Worm (Caenorhabditis elegans) whole organism, L1 larva: ENCODE data around the gene H01M10.1.

Source experiments
- C34B4.2 ChIP-seq: sonication (generic microtip); optimal IDR thresholded peaks from 2 replicates; lab custom pipeline; 2017; ENCODE audit warnings: mild to moderate bottlenecking, missing genetic modification characterization, missing compliant biosample characterization
- Y116A8C.19 ChIP-seq: sonication (generic microtip); optimal IDR thresholded peaks from 2 replicates; lab custom pipeline; 2016; ENCODE audit warnings: missing compliant biosample characterization, missing genetic modification characterization, borderline replicate concordance
- alr-1 ChIP-seq: fragments of 200-800 bp; sonication (Bioruptor generic); optimal IDR thresholded peaks from 2 replicates; lab custom pipeline; 2018; ENCODE audit warnings: borderline replicate concordance, mild to moderate bottlenecking, missing genetic modification characterization, missing compliant biosample characterization
- ceh-63 ChIP-seq: fragments of 200-800 bp; sonication (Bioruptor generic); optimal IDR thresholded peaks from 2 replicates; lab custom pipeline; 2018; ENCODE audit warnings: mild to moderate bottlenecking, missing genetic modification characterization, missing compliant biosample characterization
- ceh-88 ChIP-seq: fragments of 200-800 bp; sonication (Bioruptor generic); IDR thresholded peaks from 2 replicates; pipeline ENCODE4 v1.3.6; 2022; ENCODE audit warnings: missing genetic modification characterization, missing compliant biosample characterization
- dsc-1 ChIP-seq: sonication (generic microtip); optimal IDR thresholded peaks from 2 replicates; lab custom pipeline; 2016; ENCODE audit warnings: mild to moderate bottlenecking, missing genetic modification characterization, missing compliant biosample characterization
- efl-1 ChIP-seq, 4 experiments: fragments of 150-350 bp; optimal IDR thresholded peaks in 3 of 4; peaks in 1 of 4; 1 replicate in 1 of 4; 2 replicates in 3 of 4; lab custom pipeline; 2014; ENCODE audit warnings: missing biosample characterization in 2 of 4, missing genetic modification characterization in 2 of 4, missing genetic modification reagents in 2 of 4
- efl-3 ChIP-seq: fragments of 200-800 bp; sonication (Bioruptor generic); optimal IDR thresholded peaks from 2 replicates; lab custom pipeline; 2018; ENCODE audit warnings: mild to moderate bottlenecking, missing genetic modification characterization, missing compliant biosample characterization
- egl-13 ChIP-seq: sonication (generic microtip); optimal IDR thresholded peaks from 2 replicates; lab custom pipeline; 2016; ENCODE audit warnings: missing genotype, missing genetic modification reagents, missing genetic modification characterization, missing compliant biosample characterization
- egl-27 ChIP-seq, 2 experiments: fragments of 150-350 bp in 1 of 2; sonication (generic microtip); optimal IDR thresholded peaks; 3 replicates each; lab custom pipeline; 2017 to 2018; ENCODE audit warnings: missing biosample characterization in 2 of 2, missing genetic modification characterization in 2 of 2, missing genetic modification reagents in 2 of 2
- elt-2 ChIP-seq: sonication (generic microtip); optimal IDR thresholded peaks from 2 replicates; lab custom pipeline; 2016; ENCODE audit warnings: missing genetic modification characterization, mild to moderate bottlenecking, inconsistent platforms, missing compliant biosample characterization, missing genetic modification reagents
- elt-3 ChIP-seq, 6 experiments: fragments of 150-350 bp in 1 of 6; sonication (generic microtip); optimal IDR thresholded peaks; 2 replicates each; lab custom pipeline; 2017 to 2018; ENCODE audit warnings: missing biosample characterization in 6 of 6, missing genetic modification characterization in 6 of 6, inconsistent platforms in 1 of 6
- ets-5 ChIP-seq: fragments of 200-800 bp; sonication (Bioruptor generic); IDR thresholded peaks from 2 replicates; pipeline ENCODE4 v1.3.6; 2022; ENCODE audit warnings: missing genetic modification characterization, missing compliant biosample characterization
- fkh-4 ChIP-seq: sonication (generic microtip); optimal IDR thresholded peaks from 2 replicates; lab custom pipeline; 2016; ENCODE audit warnings: missing compliant biosample characterization, missing genetic modification characterization, borderline replicate concordance
- fos-1 ChIP-seq: fragments of 150-350 bp; optimal IDR thresholded peaks from 2 replicates; lab custom pipeline; 2014; ENCODE audit warnings: missing biosample characterization, missing genetic modification characterization
- hlh-4 ChIP-seq: sonication (generic microtip); optimal IDR thresholded peaks from 2 replicates; lab custom pipeline; 2016; ENCODE audit warnings: mild to moderate bottlenecking, missing genetic modification characterization, missing compliant biosample characterization
- isw-1 ChIP-seq: fragments of 200-800 bp; sonication (Bioruptor generic); IDR thresholded peaks from 2 replicates; pipeline ENCODE4 v1.3.6; 2022; ENCODE audit warnings: missing genetic modification characterization, missing compliant biosample characterization
- lin-14 ChIP-seq: fragments of 200-800 bp; sonication (Bioruptor generic); optimal IDR thresholded peaks from 2 replicates; lab custom pipeline; 2018; ENCODE audit warnings: mild to moderate bottlenecking, missing genetic modification characterization, moderate library complexity, missing compliant biosample characterization
- lin-15B ChIP-seq: fragments of 150-350 bp; sonication (generic microtip); optimal IDR thresholded peaks from 3 replicates; lab custom pipeline; 2014; ENCODE audit warnings: missing biosample characterization, missing genetic modification characterization
- lin-35 ChIP-seq, 2 experiments: fragments of 150-350 bp; optimal IDR thresholded peaks; 2 replicates each; lab custom pipeline; 2014; ENCODE audit warnings: missing biosample characterization in 2 of 2, missing genetic modification characterization in 2 of 2, missing genetic modification reagents in 2 of 2
- lin-39 ChIP-seq: fragments of 150-350 bp; optimal IDR thresholded peaks from 2 replicates; lab custom pipeline; 2014; ENCODE audit warnings: missing biosample characterization, missing genetic modification reagents, missing genetic modification characterization
- lir-3 ChIP-seq: sonication (generic microtip); optimal IDR thresholded peaks from 2 replicates; lab custom pipeline; 2016; ENCODE audit warnings: mild to moderate bottlenecking, missing genetic modification characterization, moderate library complexity, missing compliant biosample characterization; ENCODE audit not compliant: poor library complexity
- mab-9 ChIP-seq: fragments of 200-800 bp; sonication (Bioruptor generic); IDR thresholded peaks from 2 replicates; pipeline ENCODE4 v1.3.6; 2022; ENCODE audit warnings: missing genetic modification reagents, missing genetic modification characterization, missing compliant biosample characterization
- nhr-11 ChIP-seq: fragments of 150-350 bp; optimal IDR thresholded peaks from 2 replicates; lab custom pipeline; 2014; ENCODE audit warnings: missing biosample characterization, missing genetic modification characterization
- nhr-12 ChIP-seq: sonication (generic microtip); optimal IDR thresholded peaks from 2 replicates; lab custom pipeline; 2017; ENCODE audit warnings: missing biosample characterization, missing genetic modification characterization
- nhr-19 ChIP-seq: fragments of 200-800 bp; sonication (Bioruptor generic); conservative IDR thresholded peaks from 2 replicates; pipeline ENCODE4 v1.3.6; 2022; ENCODE audit warnings: missing genetic modification characterization, missing compliant biosample characterization
- nhr-20 ChIP-seq: sonication (generic microtip); optimal IDR thresholded peaks from 2 replicates; lab custom pipeline; 2016; ENCODE audit warnings: mild to moderate bottlenecking, missing genetic modification characterization, missing compliant biosample characterization
- nhr-237 ChIP-seq: fragments of 150-350 bp; optimal IDR thresholded peaks from 2 replicates; lab custom pipeline; 2014; ENCODE audit warnings: missing biosample characterization, missing genetic modification characterization
- nhr-28 ChIP-seq: fragments of 150-350 bp; optimal IDR thresholded peaks from 2 replicates; lab custom pipeline; 2014; ENCODE audit warnings: missing biosample characterization, missing genetic modification characterization
- nhr-47 ChIP-seq: sonication (generic microtip); optimal IDR thresholded peaks from 2 replicates; lab custom pipeline; 2016; ENCODE audit warnings: mild to moderate bottlenecking, missing genetic modification characterization, moderate library complexity, missing compliant biosample characterization
- nhr-71 ChIP-seq: sonication (generic microtip); optimal IDR thresholded peaks from 2 replicates; lab custom pipeline; 2016; ENCODE audit warnings: mild to moderate bottlenecking, missing genetic modification characterization, moderate library complexity, missing compliant biosample characterization
- nhr-76 ChIP-seq: sonication (generic microtip); optimal IDR thresholded peaks from 2 replicates; lab custom pipeline; 2017; ENCODE audit warnings: missing biosample characterization, missing genetic modification characterization
- nhr-85 ChIP-seq: sonication (generic microtip); peaks from one replicate; lab custom pipeline; 2016; ENCODE audit warnings: missing genetic modification characterization, inconsistent platforms, missing compliant biosample characterization
- pqm-1 ChIP-seq: sonication (generic microtip); optimal IDR thresholded peaks from 3 replicates; lab custom pipeline; 2017; ENCODE audit warnings: missing biosample characterization, missing genetic modification characterization
- skn-1 ChIP-seq: fragments of 150-350 bp; optimal IDR thresholded peaks from 2 replicates; lab custom pipeline; 2014; ENCODE audit warnings: missing biosample characterization, missing genetic modification characterization
- snu-23 ChIP-seq: sonication (generic microtip); optimal IDR thresholded peaks from 2 replicates; lab custom pipeline; 2016; ENCODE audit warnings: missing genetic modification characterization, missing compliant biosample characterization
- sptf-1 ChIP-seq: fragments of 150-350 bp; optimal IDR thresholded peaks from 2 replicates; lab custom pipeline; 2014; ENCODE audit warnings: missing biosample characterization, missing genetic modification characterization
- swsn-7 ChIP-seq: sonication (generic microtip); optimal IDR thresholded peaks from 2 replicates; lab custom pipeline; 2016; ENCODE audit warnings: missing genetic modification characterization, missing compliant biosample characterization
- unc-130 ChIP-seq: fragments of 150-350 bp; optimal IDR thresholded peaks from 2 replicates; lab custom pipeline; 2017; ENCODE audit warnings: missing biosample characterization, missing genetic modification characterization, inconsistent platforms
- vab-15 ChIP-seq: sonication (generic microtip); optimal IDR thresholded peaks from 2 replicates; lab custom pipeline; 2017; ENCODE audit warnings: missing genotype, mild to moderate bottlenecking, missing genetic modification characterization, missing compliant biosample characterization
- xbp-1 ChIP-seq: sonication (generic microtip); optimal IDR thresholded peaks from 2 replicates; lab custom pipeline; 2016; ENCODE audit warnings: missing genetic modification characterization, missing compliant biosample characterization
- ztf-11 ChIP-seq, 2 experiments: sonication (generic microtip); optimal IDR thresholded peaks; 2 replicates each; lab custom pipeline; 2016 to 2017; ENCODE audit warnings: missing genetic modification characterization in 2 of 2, missing biosample characterization in 1 of 2, missing compliant biosample characterization in 1 of 2

H01M10.1 gene

ce11 chrX:2543353-2543752 is 37.0 kb downstream of the H01M10.1 start (continued):
- TF ChIP-seq unc-130 (tag; lab: Kevin White, UChicago) (no peak), nhr-47 (tag; lab: Kevin White, UChicago) (no peak)

DNA sequence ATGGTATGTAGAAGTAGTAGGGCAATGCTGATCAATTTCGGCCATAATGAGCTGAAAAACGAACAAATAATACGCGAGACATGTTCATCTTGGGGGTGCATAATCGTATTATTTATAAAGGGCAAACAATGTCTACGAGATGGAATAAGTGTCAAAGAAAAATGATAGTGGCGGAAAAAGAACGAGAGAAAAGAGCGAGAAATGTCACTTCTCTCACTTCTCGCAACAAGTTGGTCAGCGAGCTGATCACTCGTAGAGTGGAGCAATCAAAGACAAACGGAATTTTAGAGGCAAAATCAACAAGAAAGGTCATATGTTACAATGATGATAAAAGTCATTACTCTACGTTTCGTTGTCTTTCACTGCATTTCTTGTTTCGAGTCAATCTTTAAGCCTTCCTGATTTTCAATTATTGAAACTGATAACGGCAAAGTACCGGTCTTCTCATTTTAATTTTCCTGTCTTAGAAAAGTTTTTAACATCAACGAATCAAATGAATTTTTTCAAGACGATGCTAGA is 39.3 kb downstream of the H01M10.1 start, which contains the start of gene F52H2.3:
Gene F52H2.3 (minus strand): TSS at position 51 of the 519 bp plus-strand sequence.
- TF ChIP-seq elt-3 (tag; optimal IDR thresholded peaks at IDR 0.05; lab: Kevin White, UChicago), result no peak
- peak; percentile 44 for TF ChIP-seq skn-1 (tag; lab: Kevin White, UChicago)
- no peak for TF ChIP-seq ets-5 (GFP tag; lab: Robert Waterston, UW)
- TF ChIP-seq dsc-1 (tag; lab: Kevin White, UChicago), result no peak
- TF ChIP-seq lin-35 (GFP tag; optimal IDR thresholded peaks at IDR 0.05; lab: Kevin White, UChicago), result peak in 1 of 2 experiments; percentile 37
- TF ChIP-seq lin-14, result peak; percentile 32
- peak; percentile 8 for TF ChIP-seq nhr-20 (tag; lab: Kevin White, UChicago)
- TF ChIP-seq elt-2, result peak; percentile 60
- TF ChIP-seq lir-3 (tag; lab: Kevin White, UChicago), result no peak
- no peak for TF ChIP-seq efl-3 (GFP tag; lab: Kevin White, UChicago)
- no peak for TF ChIP-seq efl-1 (optimal IDR thresholded peaks at IDR 0.05; lab: Kevin White, UChicago)
- TF ChIP-seq efl-1 (GFP tag; optimal IDR thresholded peaks at IDR 0.05 in 1 of 2; lab: Kevin White, UChicago), result peak in 1 of 2 experiments; percentile 23
- TF ChIP-seq xbp-1 (tag; lab: Kevin White, UChicago), result no peak

ce11 chrX:2538713-2539112 is 41.7 kb downstream of the H01M10.1 start:
- peak; percentile 68 for TF ChIP-seq fkh-4
- no peak for TF ChIP-seq efl-1 (optimal IDR thresholded peaks at IDR 0.05; lab: Kevin White, UChicago)
- peak in 1 of 2 experiments; percentile 67 for TF ChIP-seq efl-1 (GFP tag; optimal IDR thresholded peaks at IDR 0.05 in 1 of 2; lab: Kevin White, UChicago)
- TF ChIP-seq lin-35 (GFP tag; optimal IDR thresholded peaks at IDR 0.05; lab: Kevin White, UChicago), result no peak
- TF ChIP-seq dsc-1 (tag; lab: Kevin White, UChicago), result peak; percentile 93

DNA sequence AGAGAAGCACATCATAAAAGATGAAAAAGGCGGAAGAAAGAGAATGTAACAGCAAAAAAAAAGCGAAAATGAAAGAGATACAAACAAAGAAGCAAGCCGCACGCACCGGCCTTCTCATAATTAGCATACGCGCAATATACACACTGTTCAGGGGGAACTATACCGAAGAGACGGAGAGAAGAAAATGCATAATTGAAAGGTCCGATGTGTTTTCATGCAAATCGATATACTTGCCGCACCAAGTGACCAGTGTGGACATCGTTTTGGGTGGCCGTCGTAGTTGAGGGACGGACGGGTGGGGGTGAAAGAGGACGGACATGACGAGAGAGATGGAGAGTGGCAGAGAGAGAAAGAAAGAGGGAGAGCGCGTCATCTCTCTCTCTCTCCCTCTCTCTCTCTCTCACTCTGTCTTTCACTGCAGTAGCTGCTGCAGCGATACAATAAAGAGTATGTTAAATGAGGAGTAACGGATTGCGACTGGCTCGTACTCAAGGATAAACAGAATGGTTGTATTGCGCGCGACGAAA is 44.1 kb downstream of the H01M10.1 start:
- TF ChIP-seq mab-9 (GFP tag; lab: Robert Waterston, UW), result peak; percentile 66; the same call in 1 of the 2 replicates
- TF ChIP-seq nhr-28 (tag; lab: Kevin White, UChicago), result no peak
- TF ChIP-seq Y116A8C.19 (tag; lab: Kevin White, UChicago), result no peak
- no peak for TF ChIP-seq pqm-1
- TF ChIP-seq ztf-11 (tag; optimal IDR thresholded peaks at IDR 0.05; lab: Kevin White, UChicago), result peak in 1 of 2 experiments; percentile 79
- peak; percentile 90 for TF ChIP-seq nhr-47 (tag; lab: Kevin White, UChicago)
- no peak for TF ChIP-seq hlh-4
- peak; percentile 92 for TF ChIP-seq snu-23
- peak; percentile 49 for TF ChIP-seq nhr-237 (tag; lab: Kevin White, UChicago)
- peak; percentile 88 for TF ChIP-seq nhr-20 (tag; lab: Kevin White, UChicago)
- no peak for TF ChIP-seq efl-3 (GFP tag; lab: Kevin White, UChicago)
- no peak for TF ChIP-seq ceh-63 (GFP tag; lab: Kevin White, UChicago)
- TF ChIP-seq egl-27 (tag; optimal IDR thresholded peaks at IDR 0.05; lab: Kevin White, UChicago), result peak; percentile 66 to 77
- no peak for TF ChIP-seq C34B4.2 (tag; lab: Kevin White, UChicago)
- TF ChIP-seq lin-39 (tag; lab: Kevin White, UChicago), result peak; percentile 55
- TF ChIP-seq nhr-12 (tag; lab: Kevin White, UChicago), result no peak
- TF ChIP-seq fos-1 (tag; lab: Kevin White, UChicago), result peak; percentile 81
- peak; percentile 44 for TF ChIP-seq isw-1
- TF ChIP-seq alr-1 (tag; lab: Kevin White, UChicago), result no peak
- TF ChIP-seq vab-15 (tag; lab: Kevin White, UChicago), result no peak
- TF ChIP-seq nhr-85 (tag; lab: Kevin White, UChicago), result peak; percentile 95
- peak; percentile 62 for TF ChIP-seq nhr-11 (tag; lab: Kevin White, UChicago)
- peak in 1 of 6 experiments; percentile 42 for TF ChIP-seq elt-3 (tag; optimal IDR thresholded peaks at IDR 0.05; lab: Kevin White, UChicago)
- peak; percentile 25; the same call in 1 of the 2 replicates for TF ChIP-seq ceh-88 (GFP tag; lab: Robert Waterston, UW)
- TF ChIP-seq dsc-1 (tag; lab: Kevin White, UChicago), result peak; percentile 82
- TF ChIP-seq ets-5 (GFP tag; lab: Robert Waterston, UW), result no peak
- TF ChIP-seq egl-13, result peak; percentile 90
- TF ChIP-seq nhr-71 (tag; lab: Kevin White, UChicago), result peak; percentile 95
- no peak for TF ChIP-seq lin-15B (tag; lab: Kevin White, UChicago)
- TF ChIP-seq lin-14, result peak; percentile 99
- TF ChIP-seq efl-1 (optimal IDR thresholded peaks at IDR 0.05; lab: Kevin White, UChicago), result peak; percentile 64 to 77
- TF ChIP-seq efl-1 (GFP tag; optimal IDR thresholded peaks at IDR 0.05 in 1 of 2; lab: Kevin White, UChicago), result peak in 1 of 2 experiments; percentile 94
- peak; percentile 83 for TF ChIP-seq nhr-19 (GFP tag; lab: Robert Waterston, UW)
- no peak for TF ChIP-seq sptf-1 (tag; lab: Kevin White, UChicago)
- peak; percentile 88 for TF ChIP-seq swsn-7 (tag; lab: Kevin White, UChicago)
- TF ChIP-seq nhr-76 (tag; lab: Kevin White, UChicago), result no peak
